Worm (Caenorhabditis elegans) whole organism, L4 larva: ENCODE measurements around the gene acp-2.
A peak's percentile ranks its signal among the peaks of the same experiment; 100 is the strongest.

Experiments
- F10B5.3 ChIP-seq: sonication (generic microtip); optimal IDR thresholded peaks from 2 replicates; lab custom pipeline; 2016; ENCODE audit warnings: mild to moderate bottlenecking, missing genetic modification characterization, missing compliant biosample characterization
- duxl-1 ChIP-seq: sonication (generic microtip); optimal IDR thresholded peaks from 2 replicates; lab custom pipeline; 2016; ENCODE audit warnings: mild to moderate bottlenecking, missing genetic modification characterization, moderate library complexity, missing compliant biosample characterization; ENCODE audit not compliant: poor library complexity
- dve-1 ChIP-seq: sonication (generic microtip); optimal IDR thresholded peaks from 2 replicates; lab custom pipeline; 2017; ENCODE audit warnings: antibody characterized with exemption, mild to moderate bottlenecking, missing genetic modification characterization, missing compliant biosample characterization; ENCODE audit not compliant: insufficient read depth
- hlh-11 ChIP-seq: fragments of 200-800 bp; sonication (Bioruptor generic); optimal IDR thresholded peaks from 2 replicates; lab custom pipeline; 2018; ENCODE audit warnings: mild to moderate bottlenecking, missing genetic modification characterization, missing compliant biosample characterization
- lsy-2 ChIP-seq, 2 experiments: fragments of 150-350 bp in 1 of 2; sonication (generic microtip) in 1 of 2; optimal IDR thresholded peaks; 2 replicates each; lab custom pipeline; 2014 to 2017; ENCODE audit warnings: missing biosample characterization in 2 of 2, missing genetic modification characterization in 2 of 2
- nhr-25 ChIP-seq: sonication (generic microtip); optimal IDR thresholded peaks from 2 replicates; lab custom pipeline; 2017; ENCODE audit warnings: missing genetic modification characterization, mild to moderate bottlenecking, missing compliant biosample characterization, antibody characterized with exemption, moderate library complexity, borderline replicate concordance; ENCODE audit not compliant: insufficient read depth
- nhr-77 ChIP-seq: fragments of 150-350 bp; optimal IDR thresholded peaks from 2 replicates; lab custom pipeline; 2014; ENCODE audit warnings: missing biosample characterization, missing genetic modification characterization

- TF ChIP-seq nhr-25 (tag; lab: Kevin White, UChicago): no peak
- no peak for TF ChIP-seq F10B5.3 (tag; lab: Kevin White, UChicago)
- TF ChIP-seq duxl-1 (tag; lab: Kevin White, UChicago): no peak
- TF ChIP-seq dve-1: no peak
- TF ChIP-seq hlh-11 (tag; lab: Kevin White, UChicago): peak; percentile 1
- TF ChIP-seq nhr-77 (tag; lab: Kevin White, UChicago): no peak
- no peak for TF ChIP-seq lsy-2 (tag; optimal IDR thresholded peaks at IDR 0.05; lab: Kevin White, UChicago)
Measured at ce11 chrII:8380188-8380587, 51.7 kb downstream of the acp-2 start.
